Worm (Caenorhabditis elegans) whole organism, young adult: ENCODE measurements around the gene pld-1.

ENCODE experiments used
- B0261.1 ChIP-seq: sonication (generic microtip); optimal IDR thresholded peaks from 2 replicates; lab custom pipeline; 2016; ENCODE audit warnings: mild to moderate bottlenecking, missing genetic modification characterization, moderate library complexity, missing compliant biosample characterization
- ama-1 ChIP-seq, 3 experiments: fragments of 150-350 bp in 1 of 3; sonication (generic microtip) in 2 of 3; optimal IDR thresholded peaks; 2 replicates each; lab custom pipeline; 2014 to 2018; ENCODE audit warnings: missing biosample characterization in 2 of 3, missing genetic modification characterization in 2 of 3, missing genetic modification reagents in 2 of 3
- dpl-1 ChIP-seq: fragments of 150-350 bp; optimal IDR thresholded peaks from 2 replicates; lab custom pipeline; 2014; ENCODE audit warnings: missing biosample characterization, missing genetic modification reagents, missing genetic modification characterization
- egl-18 ChIP-seq: fragments of 200-800 bp; sonication (Bioruptor generic); IDR thresholded peaks from 2 replicates; pipeline ENCODE4 v1.3.6; 2022; ENCODE audit warnings: missing genetic modification reagents, missing genetic modification characterization, missing compliant biosample characterization
- madf-10 ChIP-seq: sonication (generic microtip); optimal IDR thresholded peaks from 2 replicates; lab custom pipeline; 2016; ENCODE audit warnings: mild to moderate bottlenecking, missing genetic modification characterization, missing compliant biosample characterization
- pha-4 ChIP-seq: fragments of 150-350 bp; sonication (generic microtip); optimal IDR thresholded peaks from 2 replicates; lab custom pipeline; 2014; ENCODE audit warnings: missing biosample characterization, missing genetic modification reagents, missing genetic modification characterization
- repo-1 ChIP-seq: sonication (generic microtip); optimal IDR thresholded peaks from 2 replicates; lab custom pipeline; 2017; ENCODE audit warnings: mild to moderate bottlenecking, missing genetic modification characterization, missing compliant biosample characterization
- somi-1 ChIP-seq: fragments of 200-800 bp; sonication (Bioruptor generic); optimal IDR thresholded peaks from 2 replicates; lab custom pipeline; 2018; ENCODE audit warnings: mild to moderate bottlenecking, missing genetic modification characterization, missing compliant biosample characterization
- tlf-1 ChIP-seq: fragments of 200-800 bp; sonication (Bioruptor generic); optimal IDR thresholded peaks from 2 replicates; lab custom pipeline; 2018; ENCODE audit warnings: mild to moderate bottlenecking, missing genetic modification characterization, missing compliant biosample characterization

- no peak for TF ChIP-seq somi-1
- TF ChIP-seq dpl-1 (GFP tag; lab: Kevin White, UChicago), result peak; percentile 49
- no peak for TF ChIP-seq egl-18 (GFP tag; lab: Robert Waterston, UW)
- TF ChIP-seq madf-10 (tag; lab: Kevin White, UChicago), result no peak
- no peak for TF ChIP-seq pha-4 (tag; lab: Kevin White, UChicago)
- no peak for TF ChIP-seq repo-1 (tag; lab: Kevin White, UChicago)
- TF ChIP-seq B0261.1 (tag; lab: Kevin White, UChicago), result no peak
- TF ChIP-seq tlf-1 (GFP tag; lab: Kevin White, UChicago), result no peak
- no peak for TF ChIP-seq ama-1 (optimal IDR thresholded peaks at IDR 0.05; lab: Kevin White, UChicago)
- no peak for TF ChIP-seq ama-1 (GFP tag; optimal IDR thresholded peaks at IDR 0.05; lab: Kevin White, UChicago)
These were observed at the start of gene pld-1 for ce11 chrII:5091640-5092243.
